Worm (Caenorhabditis elegans): Measurements from ENCODE around the gene F35G12.7.

DNA sequence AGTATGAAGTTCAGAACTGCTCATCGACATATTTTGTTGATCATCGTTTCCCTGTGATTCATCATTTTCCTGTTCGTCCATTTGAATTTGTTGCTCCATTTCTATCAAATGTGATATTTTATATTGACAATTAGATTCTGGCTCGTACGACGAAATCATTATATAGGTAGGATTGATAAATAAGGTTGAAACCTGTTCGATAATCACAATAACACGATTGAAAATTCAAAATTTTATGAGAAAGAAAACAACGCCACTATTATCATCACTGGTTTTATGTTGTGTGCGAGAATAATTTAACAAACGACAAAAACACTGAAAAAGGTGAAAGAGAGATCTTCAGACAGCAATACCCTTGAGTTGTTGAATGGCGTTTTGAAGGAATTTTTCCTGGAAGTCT is 7.2 kb upstream of the F35G12.7 start, which contains the start of gene apc-11:
- TF ChIP-seq hmg-4 (GFP tag; optimal IDR thresholded peaks at IDR 0.05): no peak
- no peak for TF ChIP-seq scrt-1 (GFP tag; IDR thresholded peaks at IDR 0.05)
- TF ChIP-seq tbx-37 (GFP tag; conservative IDR thresholded peaks at IDR 0.05): no peak

All from whole organism, early embryonic.